Worm (Caenorhabditis elegans) whole organism, dauer: ENCODE data around the gene sru-38.

Source experiments
- unc-62 ChIP-seq: sonication (generic microtip); optimal IDR thresholded peaks from 2 replicates; lab custom pipeline; 2017; ENCODE audit warnings: missing biosample characterization, missing genetic modification reagents, missing genetic modification characterization

sru-38 gene

DNA sequence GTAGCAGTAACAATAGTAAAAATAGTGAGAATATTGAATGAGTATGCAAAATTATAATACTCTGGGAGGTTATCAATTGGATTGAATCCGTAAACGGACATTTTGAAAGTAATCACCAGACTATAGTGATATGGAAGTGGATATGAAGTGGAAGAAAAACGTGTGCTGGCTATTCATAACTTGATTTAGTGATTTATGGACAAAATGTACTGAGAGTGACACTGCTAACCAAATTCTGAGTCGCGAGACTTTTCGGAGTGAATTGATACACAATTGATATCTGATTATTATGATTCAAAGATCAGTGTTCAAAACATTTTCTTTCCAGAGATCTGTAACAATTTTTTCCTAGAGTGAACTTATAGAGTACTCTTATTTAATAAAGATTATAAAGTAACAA lies at the start of gene sru-38:
Gene sru-38 (minus strand): TSS at position 101 of the 400 bp plus-strand sequence.
- TF ChIP-seq unc-62 (GFP tag; lab: Kevin White, UChicago), result no peak

DNA sequence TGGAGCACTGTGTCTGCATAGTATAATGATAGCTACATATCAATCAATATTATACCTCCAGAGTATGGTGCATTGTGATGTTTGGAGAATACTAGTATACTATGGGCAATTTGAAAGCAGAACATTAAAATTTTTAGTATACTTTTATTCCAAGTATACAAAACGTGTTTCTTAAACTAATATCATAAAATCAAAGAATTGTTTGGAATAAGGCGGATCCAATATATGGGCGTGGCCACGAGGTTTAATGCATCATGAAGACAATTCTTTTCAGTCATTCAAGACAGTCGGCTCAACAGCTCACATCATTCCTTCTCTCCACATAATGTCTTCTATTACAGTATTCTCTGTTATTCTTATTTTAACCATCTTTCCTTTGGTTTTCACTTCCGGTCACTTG lies 44.0 kb upstream of the sru-38 start, which contains the start of gene sdz-31:
Gene sdz-31 (plus strand): TSS at position 301 of the 400 bp plus-strand sequence.
- no peak for TF ChIP-seq unc-62 (GFP tag; lab: Kevin White, UChicago)

DNA sequence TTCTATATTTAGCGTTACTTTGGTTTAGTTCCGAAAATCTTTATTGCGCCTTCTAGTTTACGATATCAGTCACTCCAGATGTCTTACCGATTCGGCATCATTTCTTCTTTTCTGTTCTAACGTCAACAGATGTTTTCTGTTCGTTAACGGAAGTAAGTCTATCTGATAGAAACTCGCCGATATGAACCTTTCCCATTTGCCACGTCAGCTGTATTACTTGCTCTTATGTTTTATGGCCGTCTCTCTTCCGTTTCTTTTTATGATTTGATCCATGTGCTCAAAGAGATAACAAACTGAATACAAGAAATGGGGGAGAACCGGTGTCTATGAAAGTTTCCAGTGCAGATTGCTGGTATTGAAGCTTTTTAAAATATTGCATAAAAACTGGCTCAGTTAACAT lies 43.6 kb upstream of the sru-38 start, which contains the start of gene srab-26:
Gene srab-26 (minus strand): TSS at position 101 of the 400 bp plus-strand sequence.
- TF ChIP-seq unc-62 (GFP tag; lab: Kevin White, UChicago), result no peak

DNA sequence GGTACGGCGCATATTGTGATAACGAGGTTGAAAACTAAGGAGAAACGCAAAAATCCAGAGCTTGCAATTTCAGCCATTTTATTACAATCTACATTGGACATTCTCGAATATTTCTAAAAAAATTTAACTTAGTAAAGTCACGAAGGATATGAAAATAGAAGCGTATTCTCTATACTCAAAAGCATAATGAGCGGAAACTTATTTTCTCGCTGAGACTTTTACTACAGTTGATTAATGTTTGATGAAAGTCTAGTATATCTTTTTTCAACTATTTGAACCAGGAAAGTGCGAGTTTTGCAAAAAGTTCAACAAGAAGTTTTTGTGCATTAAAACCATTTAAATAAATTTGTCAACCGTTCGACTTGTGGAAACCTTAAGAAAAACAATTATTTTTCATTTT lies 35.5 kb upstream of the sru-38 start, which contains the start of gene srab-18:
Gene srab-18 (minus strand): TSS at position 101 of the 400 bp plus-strand sequence.
- TF ChIP-seq unc-62 (GFP tag; lab: Kevin White, UChicago), result no peak

DNA sequence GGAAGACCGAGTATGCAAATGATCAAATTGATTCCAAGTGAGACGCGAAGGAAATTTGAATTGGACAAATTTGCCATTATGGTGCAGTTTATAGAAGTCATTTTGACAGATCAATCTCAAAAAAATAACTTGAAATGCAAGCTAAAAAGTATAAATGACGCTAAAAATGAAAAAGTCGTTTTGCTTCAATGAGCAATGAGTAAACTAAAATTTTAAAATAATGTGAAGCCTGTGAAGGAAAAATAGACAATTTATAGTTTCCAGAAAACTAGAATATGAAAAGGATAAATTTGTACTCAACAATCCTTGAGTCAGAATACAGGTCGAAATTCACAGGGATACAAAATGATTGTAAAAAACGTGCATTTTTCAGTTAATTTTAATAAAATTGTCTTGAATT lies 32.5 kb upstream of the sru-38 start, which contains the start of gene srab-17:
Gene srab-17 (minus strand): TSS at position 101 of the 400 bp plus-strand sequence.
- TF ChIP-seq unc-62 (GFP tag; lab: Kevin White, UChicago), result no peak

DNA sequence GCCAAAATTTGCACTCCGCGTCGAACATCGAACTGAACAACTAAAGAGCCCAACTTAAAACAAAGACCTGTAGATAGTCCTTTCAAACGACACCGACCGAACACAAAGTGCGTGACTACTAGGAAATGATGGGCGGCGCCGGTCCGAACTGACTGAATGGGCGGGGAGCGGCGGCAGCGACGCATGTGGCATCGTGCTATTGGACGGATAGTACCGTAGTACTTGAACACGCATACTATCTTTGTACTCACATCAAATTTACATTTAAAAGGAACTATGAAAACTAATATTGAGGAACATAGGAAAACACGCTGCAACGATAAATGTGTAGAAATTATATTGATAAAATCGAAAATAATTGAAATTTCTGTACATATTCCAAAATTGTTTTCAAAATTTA lies 24.5 kb upstream of the sru-38 start:
- no peak for TF ChIP-seq unc-62 (GFP tag; lab: Kevin White, UChicago)

DNA sequence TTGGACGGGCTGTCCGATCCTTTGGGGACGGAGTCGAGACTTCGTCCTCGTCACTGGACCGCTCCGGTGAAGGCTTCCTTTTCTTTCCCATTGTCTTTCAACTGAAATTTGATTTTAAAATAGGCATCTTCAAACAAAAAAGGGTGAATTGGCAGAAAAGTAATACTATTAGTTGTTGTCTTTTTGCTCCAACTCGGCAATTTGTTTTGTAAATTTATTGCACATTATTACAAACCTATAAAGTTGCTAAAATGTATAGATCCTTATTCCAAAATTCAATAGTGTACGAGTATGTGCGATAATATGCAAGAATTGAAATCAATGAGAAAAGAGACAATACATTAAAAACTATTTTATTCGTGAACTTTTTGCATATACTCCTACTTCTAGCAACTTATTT lies 24.0 kb upstream of the sru-38 start, which contains the start of gene lsy-12:
Gene lsy-12 (minus strand): TSS at position 101 of the 400 bp plus-strand sequence.
- TF ChIP-seq unc-62 (GFP tag; lab: Kevin White, UChicago), result no peak

DNA sequence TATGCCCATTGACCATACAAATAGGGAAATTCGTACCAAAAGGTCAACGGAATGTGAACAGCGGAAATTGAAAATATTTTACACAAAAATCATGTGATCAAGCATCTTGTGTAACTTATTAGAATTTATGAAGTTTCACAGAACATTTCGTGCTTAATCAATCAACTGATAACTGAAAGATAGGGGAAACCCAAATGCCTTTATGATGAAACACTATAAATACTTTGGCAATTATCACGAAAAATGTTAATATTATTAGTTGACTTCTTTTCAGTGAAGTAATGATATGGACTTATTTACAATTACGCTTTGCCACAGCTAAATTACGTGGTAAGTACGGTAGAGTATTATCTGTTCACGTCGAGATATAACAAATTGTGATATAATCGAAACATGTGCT lies 21.1 kb upstream of the sru-38 start:
- no peak for TF ChIP-seq unc-62 (GFP tag; lab: Kevin White, UChicago)

DNA sequence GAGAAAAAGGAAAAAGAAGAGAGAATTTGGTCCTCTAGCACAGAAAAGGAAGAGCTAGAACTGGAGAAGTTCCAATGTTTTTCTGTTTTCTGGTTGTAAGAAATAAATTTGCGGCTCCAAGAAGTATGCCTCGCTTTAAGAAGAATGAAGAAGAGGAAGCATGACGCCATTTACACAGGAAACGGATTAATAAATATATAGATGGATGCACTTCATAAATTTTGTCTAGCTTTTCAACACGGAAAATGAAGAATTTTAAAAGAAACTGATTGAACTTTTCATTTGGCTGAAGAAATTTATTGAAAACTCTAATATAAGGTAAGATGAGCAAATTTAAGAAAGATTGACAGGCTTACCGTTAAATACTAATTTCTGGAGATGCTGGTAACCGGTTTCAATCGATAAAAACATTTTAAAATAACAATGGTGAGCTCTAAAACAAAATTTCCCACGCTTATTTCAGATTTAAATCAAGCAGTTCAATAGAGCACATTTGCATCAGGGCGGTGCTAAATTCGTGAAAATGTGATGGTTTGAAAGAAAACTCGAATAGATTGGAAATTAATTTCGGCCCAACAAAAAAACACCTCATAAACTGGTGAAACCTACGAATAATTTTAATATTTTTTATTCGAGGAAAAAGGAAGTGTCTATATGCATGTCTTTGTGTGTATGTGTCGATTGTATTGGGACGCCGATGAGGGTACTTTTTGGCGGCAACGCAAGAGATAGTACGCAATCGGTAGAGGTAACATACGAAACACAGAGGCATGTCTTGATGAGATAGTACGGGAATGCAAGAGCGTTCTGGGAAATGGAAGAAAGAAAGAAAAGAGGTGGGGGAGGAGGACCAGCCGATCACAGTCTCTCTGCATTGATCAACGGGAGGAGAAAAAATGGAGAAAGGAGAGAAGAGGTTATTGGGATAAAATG lies 20.3 kb upstream of the sru-38 start:
- TF ChIP-seq unc-62 (GFP tag; lab: Kevin White, UChicago), result no peak

DNA sequence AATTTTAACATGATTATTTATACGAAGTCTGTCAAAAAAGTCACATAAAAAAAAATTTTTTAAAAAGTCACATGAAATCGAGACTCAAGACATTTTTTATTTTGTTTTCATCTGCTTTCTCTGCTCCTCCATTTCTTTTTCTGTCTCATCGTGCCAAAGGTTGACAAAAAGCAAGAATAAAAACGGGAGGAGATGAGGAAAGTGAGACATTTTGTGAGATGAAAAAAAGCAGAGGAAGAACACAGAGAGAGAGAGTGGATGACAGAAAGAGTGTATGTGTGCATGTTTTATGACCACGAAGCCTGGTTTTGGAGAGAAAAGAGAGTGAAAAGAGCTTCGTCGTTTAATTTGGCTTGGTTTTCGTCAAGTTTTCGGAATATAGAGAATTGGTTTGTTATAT lies 18.0 kb upstream of the sru-38 start:
- no peak for TF ChIP-seq unc-62 (GFP tag; lab: Kevin White, UChicago)

DNA sequence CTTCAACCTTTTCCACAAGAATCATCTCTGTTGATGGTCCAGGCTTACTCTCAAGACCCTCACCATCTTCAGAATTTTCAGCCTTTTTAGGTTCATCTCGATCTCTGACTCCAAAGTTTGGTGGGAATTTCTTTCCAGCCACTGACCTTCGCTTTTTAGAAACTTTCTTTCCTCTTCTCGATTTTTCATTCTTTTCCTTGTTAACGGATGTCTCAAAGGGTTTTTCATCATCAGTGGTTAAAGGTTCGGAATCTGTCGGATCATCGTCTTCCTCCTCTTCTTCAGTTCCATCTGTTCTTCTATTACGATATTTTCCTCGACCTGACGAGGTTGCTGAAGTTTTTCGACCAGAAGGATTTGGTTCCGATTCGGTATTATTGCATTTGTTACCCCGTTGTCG lies 12.7 kb upstream of the sru-38 start:
- TF ChIP-seq unc-62 (GFP tag; lab: Kevin White, UChicago), result no peak

DNA sequence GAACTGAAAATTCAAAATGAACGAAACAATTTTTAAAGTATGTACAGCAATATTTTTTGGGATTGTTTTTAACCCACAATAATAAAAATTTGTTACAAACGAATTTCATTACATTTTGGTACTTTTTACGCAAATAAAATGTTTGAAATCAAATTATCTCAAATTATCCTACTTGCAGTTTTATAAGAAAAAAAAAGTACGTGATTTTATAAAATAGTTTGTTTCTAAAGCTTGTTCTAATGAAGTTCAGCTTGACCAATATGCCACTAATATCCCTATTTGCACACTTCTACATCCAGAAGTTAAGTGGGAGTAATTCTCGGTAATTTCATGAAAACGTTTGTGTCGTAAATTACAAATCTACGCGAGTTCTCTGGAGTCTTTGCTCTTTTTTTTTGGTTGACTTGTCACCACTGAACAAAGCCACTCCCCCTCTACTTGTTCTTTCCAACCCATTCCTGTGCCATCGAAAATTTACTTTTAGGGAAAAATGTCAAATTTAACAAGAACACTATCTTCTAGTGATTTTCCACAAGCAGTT lies 7.6 kb upstream of the sru-38 start, which contains the start of gene sru-8:
Gene sru-8 (plus strand): TSS at position 491 of the 541 bp plus-strand sequence.
- no peak for TF ChIP-seq unc-62 (GFP tag; lab: Kevin White, UChicago)

DNA sequence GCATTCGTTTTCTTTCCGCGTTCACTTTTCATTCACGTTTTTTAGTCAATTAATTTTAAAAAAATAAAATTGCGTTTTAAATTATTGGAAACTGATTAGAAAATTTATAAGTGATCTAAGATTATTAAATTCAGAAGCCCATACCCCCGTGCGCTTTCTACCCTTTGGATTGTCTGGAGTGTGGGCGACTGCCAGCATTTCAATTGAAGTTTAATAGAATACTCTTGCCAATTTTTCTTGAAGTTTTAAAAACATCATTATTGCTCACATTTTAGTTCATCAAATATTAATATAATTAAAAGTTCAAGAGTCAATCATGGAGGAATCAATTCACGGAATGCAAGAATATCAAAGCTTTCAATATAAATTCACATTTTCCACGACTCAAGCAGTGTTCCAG lies 5.5 kb upstream of the sru-38 start, which contains the start of gene sru-36:
Gene sru-36 (plus strand): TSS at position 301 of the 400 bp plus-strand sequence.
- no peak for TF ChIP-seq unc-62 (GFP tag; lab: Kevin White, UChicago)

DNA sequence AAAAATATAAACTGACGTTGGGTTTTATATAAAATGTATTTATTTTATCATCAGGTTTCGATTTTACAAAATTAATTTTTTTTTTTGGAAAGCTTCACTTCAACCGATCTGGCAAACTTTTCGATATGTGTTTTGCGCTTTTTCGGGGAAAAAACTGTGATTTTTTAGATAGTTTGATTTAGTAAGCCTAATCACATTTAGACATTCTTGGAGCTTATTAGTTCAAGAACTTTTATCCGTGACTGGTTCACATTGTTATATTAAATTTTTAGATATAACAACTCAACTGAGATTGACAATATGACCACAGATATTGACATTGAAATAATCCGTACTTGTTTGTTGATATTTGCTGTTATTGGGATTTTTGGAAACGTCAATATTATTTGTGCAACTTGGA lies 1.8 kb upstream of the sru-38 start, which contains the start of gene srsx-21:
Gene srsx-21 (plus strand): TSS at position 301 of the 400 bp plus-strand sequence.
- no peak for TF ChIP-seq unc-62 (GFP tag; lab: Kevin White, UChicago)

DNA sequence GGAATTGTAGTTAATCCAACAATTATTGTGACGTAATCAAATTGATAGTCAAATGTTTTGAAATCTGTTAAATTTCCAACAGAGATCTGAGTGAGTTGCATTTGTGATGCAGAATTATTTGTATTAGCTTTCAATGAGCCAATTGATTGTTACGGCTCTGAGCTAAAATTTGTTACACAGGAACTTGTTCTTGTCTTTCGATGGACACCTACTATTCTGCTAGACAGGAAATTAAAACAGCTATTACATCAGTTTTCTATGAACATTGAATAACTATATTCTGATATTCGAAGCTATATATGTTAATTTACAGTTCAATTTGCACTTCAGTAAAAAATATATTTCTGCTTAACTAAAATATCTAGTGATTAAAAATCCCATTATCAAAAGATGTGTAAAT lies 1.9 kb downstream of the sru-38 start, which contains the start of gene sru-40:
Gene sru-40 (minus strand): TSS at position 101 of the 400 bp plus-strand sequence.
- TF ChIP-seq unc-62 (GFP tag; lab: Kevin White, UChicago), result no peak

DNA sequence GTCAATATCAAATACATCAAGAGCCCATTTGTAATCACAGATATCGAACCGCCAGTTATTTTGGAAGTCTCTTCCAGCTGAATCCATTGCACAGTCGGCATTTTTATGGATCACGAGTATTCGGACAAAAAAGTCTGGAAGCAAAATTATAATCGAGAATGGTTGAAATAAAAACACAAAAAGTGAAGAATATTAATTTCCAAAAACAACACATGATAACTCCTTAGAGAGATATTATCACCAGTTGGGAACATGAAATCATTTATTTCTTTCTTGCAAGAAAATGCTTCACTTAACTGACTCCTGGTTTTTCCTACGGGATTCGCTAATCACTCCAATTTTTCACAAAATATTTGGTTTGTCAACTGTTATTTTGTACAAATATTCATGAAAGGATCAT lies 11.7 kb downstream of the sru-38 start, which contains the start of gene str-2:
Gene str-2 (minus strand): TSS at position 101 of the 400 bp plus-strand sequence.
- no peak for TF ChIP-seq unc-62 (GFP tag; lab: Kevin White, UChicago)
